Worm (Caenorhabditis elegans) whole organism, L4/young adult: Measurements from ENCODE around the gene C07E3.4.

Source experiments
- W03F9.2 ChIP-seq: fragments of 150-350 bp; optimal IDR thresholded peaks from 2 replicates; lab custom pipeline; 2014; ENCODE audit warnings: missing biosample characterization, missing genetic modification characterization
- dao-5 ChIP-seq: sonication (generic microtip); optimal IDR thresholded peaks from 2 replicates; lab custom pipeline; 2016; ENCODE audit warnings: missing genotype, missing genetic modification characterization, moderate library complexity, missing compliant biosample characterization
- him-1 ChIP-seq: sonication (generic microtip); optimal IDR thresholded peaks from 2 replicates; lab custom pipeline; 2016; ENCODE audit warnings: missing genotype, missing genetic modification reagents, missing genetic modification characterization, missing compliant biosample characterization

C07E3.4 gene

ce11 chrII:10369547-10370028, 9.0 kb downstream of the C07E3.4 start, which contains the start of gene ceh-58:
Gene ceh-58, minus strand, starts transcription at chrII:10369597.
- TF ChIP-seq him-1 (tag; lab: Kevin White, UChicago) (no peak), W03F9.2 (tag; lab: Kevin White, UChicago) (no peak), dao-5 (tag; lab: Kevin White, UChicago) (no peak)

ce11 chrII:10370826-10371225, 10.2 kb downstream of the C07E3.4 start:
- TF ChIP-seq dao-5 (tag; lab: Kevin White, UChicago) (no peak), W03F9.2 (tag; lab: Kevin White, UChicago) (no peak), him-1 (tag; lab: Kevin White, UChicago) (no peak)

- TF ChIP-seq W03F9.2 (tag; lab: Kevin White, UChicago) (no peak), dao-5 (tag; lab: Kevin White, UChicago) (no peak), him-1 (tag; lab: Kevin White, UChicago) (no peak)
These were observed 12.4 kb downstream of the C07E3.4 start for ce11 chrII:10373016-10373415.

ce11 chrII:10373536-10374169, 13.1 kb downstream of the C07E3.4 start:
- TF ChIP-seq W03F9.2 (tag; lab: Kevin White, UChicago) (no peak), him-1 (tag; lab: Kevin White, UChicago) (no peak), dao-5 (tag; lab: Kevin White, UChicago) (no peak)

- TF ChIP-seq him-1 (tag; lab: Kevin White, UChicago), result no peak
- TF ChIP-seq W03F9.2 (tag; lab: Kevin White, UChicago), result no peak
- no peak for TF ChIP-seq dao-5 (tag; lab: Kevin White, UChicago)
These were observed 14.2 kb downstream of the C07E3.4 start for ce11 chrII:10374776-10375175.

ce11 chrII:10377901-10378300, 17.3 kb downstream of the C07E3.4 start:
- no peak for TF ChIP-seq him-1 (tag; lab: Kevin White, UChicago)
- no peak for TF ChIP-seq dao-5 (tag; lab: Kevin White, UChicago)
- no peak for TF ChIP-seq W03F9.2 (tag; lab: Kevin White, UChicago)

ce11 chrII:10379546-10379945, 19.0 kb downstream of the C07E3.4 start:
- TF ChIP-seq him-1 (tag; lab: Kevin White, UChicago) (peak; percentile 29), W03F9.2 (tag; lab: Kevin White, UChicago) (no peak)

ce11 chrII:10382247-10382646, 21.7 kb downstream of the C07E3.4 start:
- TF ChIP-seq him-1 (tag; lab: Kevin White, UChicago) (no peak), W03F9.2 (tag; lab: Kevin White, UChicago) (no peak), dao-5 (tag; lab: Kevin White, UChicago) (no peak)

ce11 chrII:10384680-10385383, 24.2 kb downstream of the C07E3.4 start, which contains the start of gene ztf-27:
Gene ztf-27, plus strand, starts transcription at chrII:10385333.
- TF ChIP-seq him-1 (tag; lab: Kevin White, UChicago), result no peak
- no peak for TF ChIP-seq dao-5 (tag; lab: Kevin White, UChicago)
- no peak for TF ChIP-seq W03F9.2 (tag; lab: Kevin White, UChicago)

ce11 chrII:10388041-10388706, 27.6 kb downstream of the C07E3.4 start:
- TF ChIP-seq W03F9.2 (tag; lab: Kevin White, UChicago) (peak; percentile 79), dao-5 (tag; lab: Kevin White, UChicago) (no peak), him-1 (tag; lab: Kevin White, UChicago) (peak; percentile 44)

- peak; percentile 5 for TF ChIP-seq W03F9.2 (tag; lab: Kevin White, UChicago)
- TF ChIP-seq him-1 (tag; lab: Kevin White, UChicago), result no peak
These were observed 28.5 kb downstream of the C07E3.4 start for ce11 chrII:10389038-10389437.

- no peak for TF ChIP-seq dao-5 (tag; lab: Kevin White, UChicago)
- TF ChIP-seq him-1 (tag; lab: Kevin White, UChicago), result no peak
- no peak for TF ChIP-seq W03F9.2 (tag; lab: Kevin White, UChicago)
These were observed 29.2 kb downstream of the C07E3.4 start for ce11 chrII:10389776-10390175.

ce11 chrII:10390250-10390821, 29.7 kb downstream of the C07E3.4 start:
- TF ChIP-seq W03F9.2 (tag; lab: Kevin White, UChicago), result no peak
- TF ChIP-seq dao-5 (tag; lab: Kevin White, UChicago), result no peak
- no peak for TF ChIP-seq him-1 (tag; lab: Kevin White, UChicago)
